Worm (Caenorhabditis elegans) whole organism, early embryonic: Measurements from ENCODE around the gene ceh-82.
"Not testable (repeated sequence)": the region's sequence is repeated elsewhere in the genome, so short reads cannot be mapped to it uniquely, and the experiment has no call there.

ENCODE experiments used
- aly-1 ChIP-seq: sonication (generic microtip); optimal IDR thresholded peaks from 2 replicates; lab custom pipeline; 2016; ENCODE audit warnings: missing genetic modification characterization, missing compliant biosample characterization
- ceh-36 ChIP-seq: sonication (generic microtip); optimal IDR thresholded peaks from 2 replicates; lab custom pipeline; 2016; ENCODE audit warnings: missing genetic modification characterization, inconsistent platforms, missing compliant biosample characterization
- ets-7 ChIP-seq: sonication (generic microtip); optimal IDR thresholded peaks from 2 replicates; lab custom pipeline; 2016; ENCODE audit warnings: missing genotype, missing genetic modification characterization, missing compliant biosample characterization
- pes-1 ChIP-seq: fragments of 200-800 bp; sonication (Bioruptor generic); IDR thresholded peaks from 2 replicates; pipeline ENCODE4 v1.3.6; 2022; ENCODE audit warnings: missing genetic modification reagents, missing genetic modification characterization, missing compliant biosample characterization
- tra-4 ChIP-seq: sonication (generic microtip); optimal IDR thresholded peaks from 2 replicates; lab custom pipeline; 2017; ENCODE audit warnings: missing genetic modification characterization, missing compliant biosample characterization

Gene ceh-82

DNA sequence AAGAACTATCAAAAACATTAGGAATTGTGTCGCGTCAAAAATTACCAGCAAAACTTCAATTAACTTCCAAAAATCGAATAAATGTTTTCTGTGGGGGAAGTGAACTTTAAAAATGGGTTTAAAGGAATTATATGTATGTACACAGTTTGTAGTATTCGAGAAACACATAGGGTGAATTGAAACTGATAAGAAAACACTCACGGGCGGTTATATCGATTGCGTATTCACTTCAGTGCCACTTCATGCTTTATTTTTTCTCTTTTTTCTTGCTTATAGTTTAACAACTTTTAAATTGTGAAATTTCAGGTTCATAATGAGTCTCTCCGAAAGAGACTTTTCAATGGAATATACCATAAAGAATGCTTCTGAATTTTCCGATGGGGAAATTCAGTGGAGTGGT is 43.2 kb downstream of the ceh-82 start, which contains the start of gene F36H5.14:
TSS of gene F36H5.14 (plus strand) at position 301 of the 400 bp plus-strand sequence.
- not testable (repeated sequence) for TF ChIP-seq pes-1; tra-4 (tag; lab: Kevin White, UChicago); ets-7 (tag; lab: Kevin White, UChicago)

DNA sequence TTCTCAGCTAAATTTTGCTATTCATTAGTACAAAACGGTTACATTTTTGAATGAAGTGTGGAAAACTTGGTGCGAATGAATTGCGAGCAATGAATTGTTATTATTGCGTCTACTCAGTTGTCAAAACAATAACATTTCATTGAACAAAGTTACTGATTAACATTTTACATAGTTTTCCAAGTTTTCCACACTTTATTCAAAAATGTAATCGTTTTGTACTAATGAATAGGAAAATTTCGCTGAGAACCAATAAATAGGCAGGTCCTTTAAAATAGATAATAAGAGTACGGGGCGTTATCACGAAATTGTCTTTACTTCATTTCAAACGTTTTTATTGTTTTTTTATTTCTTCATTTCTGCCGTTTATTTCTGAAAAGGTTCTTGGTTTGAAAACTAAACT is 50.4 kb downstream of the ceh-82 start, which contains the start of gene math-4:
TSS of gene math-4 (minus strand) at position 101 of the 400 bp plus-strand sequence.
- TF ChIP-seq ceh-36 (tag; lab: Kevin White, UChicago) (no peak), ets-7 (tag; lab: Kevin White, UChicago) (no peak), aly-1 (tag; lab: Kevin White, UChicago) (no peak)
